Fruit fly (Drosophila melanogaster): Measurements from ENCODE around the gene Mhcl.

Gene Mhcl

dm6 chr3R:16022005-16022404, 76.6 kb downstream of the Mhcl start:
- TF ChIP-seq svp (GFP tag) (peak; percentile 39), CG3919 (GFP tag; optimal IDR thresholded peaks at IDR 0.05) (no peak)
